Comparison of ENCODE assay signal across 2 worm cellular contexts in the genomic region with DNA sequence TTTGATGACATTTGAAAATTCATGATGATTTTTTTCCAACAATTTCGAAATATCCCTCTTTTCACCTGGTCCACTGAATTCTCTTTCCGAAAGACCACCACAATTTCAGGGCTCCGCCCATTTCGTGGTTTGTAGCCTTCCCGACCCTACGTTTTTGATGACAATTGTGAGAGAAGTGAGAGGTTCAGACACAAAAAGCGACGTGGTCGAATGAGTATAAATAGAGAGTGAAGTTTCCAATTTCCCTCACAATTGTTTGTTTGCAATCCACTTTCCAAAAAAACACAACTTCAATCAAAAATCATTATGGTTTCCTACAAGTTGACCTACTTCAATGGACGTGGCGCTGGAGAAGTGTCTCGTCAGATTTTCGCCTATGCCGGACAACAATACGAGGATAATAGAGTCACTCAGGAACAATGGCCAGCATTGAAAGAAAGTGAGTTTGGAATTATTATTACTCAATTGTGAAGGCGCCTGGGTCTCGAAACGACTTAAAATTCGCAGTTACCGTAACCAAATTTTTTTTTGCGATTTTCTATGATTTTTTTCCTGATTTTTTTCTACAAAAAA.
TF ChIP-seq lines count a peak whose summit lies in the region.

A gene (plus strand): TSS at position 246 of the 573 bp plus-strand sequence.

TF ChIP-seq in whole organism, L1 larva, 84 proteins besides CTCF, POLR2A, EP300 and RAD21 (continued from another document):
- TF ChIP-seq lin-13 (GFP tag; optimal IDR thresholded peaks at IDR 0.05; lab: Kevin White, UChicago) (no peak), xbp-1 (tag; optimal IDR thresholded peaks at IDR 0.05; lab: Kevin White, UChicago) (peak; percentile 27), fkh-4 (tag; optimal IDR thresholded peaks at IDR 0.05; lab: Kevin White, UChicago; ENCODE audit: borderline replicate concordance) (no peak), nhr-77 (tag; optimal IDR thresholded peaks at IDR 0.05; lab: Kevin White, UChicago) (peak; percentile 54), mep-1 (tag; optimal IDR thresholded peaks at IDR 0.05; lab: Kevin White, UChicago) (peak; percentile 55), jun-1 (tag; optimal IDR thresholded peaks at IDR 0.05; lab: Kevin White, UChicago) (no peak), lir-3 (tag; optimal IDR thresholded peaks at IDR 0.05; lab: Kevin White, UChicago; ENCODE audit: poor library complexity) (no peak), lin-39 (tag; optimal IDR thresholded peaks at IDR 0.05; lab: Kevin White, UChicago) (no peak), dpl-1 (GFP tag; optimal IDR thresholded peaks at IDR 0.05; lab: Kevin White, UChicago) (peak; percentile 15 to 28 (median 18)), aly-2 (tag; optimal IDR thresholded peaks at IDR 0.05; lab: Kevin White, UChicago) (no peak), ceh-63 (GFP tag; optimal IDR thresholded peaks at IDR 0.05; lab: Kevin White, UChicago) (no peak), alr-1 (tag; optimal IDR thresholded peaks at IDR 0.05; lab: Kevin White, UChicago; ENCODE audit: borderline replicate concordance) (no peak), rnt-1 (tag; optimal IDR thresholded peaks at IDR 0.05; lab: Kevin White, UChicago) (peak; percentile 71), unc-130 (tag; optimal IDR thresholded peaks at IDR 0.05; lab: Kevin White, UChicago) (no peak), nhr-19 (GFP tag; conservative IDR thresholded peaks at IDR 0.05; lab: Robert Waterston, UW) (peak; percentile 19; the same call in 1 of the 2 replicates), efl-1 (optimal IDR thresholded peaks at IDR 0.05; lab: Kevin White, UChicago) (peak; percentile 51 to 59), efl-1 (GFP tag; optimal IDR thresholded peaks at IDR 0.05 in 1 of 2; lab: Kevin White, UChicago) (peak; percentile 50 to 91), ztf-4 (tag; optimal IDR thresholded peaks at IDR 0.05; lab: Kevin White, UChicago) (no peak), unc-98 (GFP tag; IDR thresholded peaks at IDR 0.05; lab: Robert Waterston, UW) (no peak), unc-30 (tag; optimal IDR thresholded peaks at IDR 0.05; lab: Kevin White, UChicago) (no peak), vab-15 (tag; optimal IDR thresholded peaks at IDR 0.05; lab: Kevin White, UChicago) (no peak), zip-4 (GFP tag; optimal IDR thresholded peaks at IDR 0.05; lab: Kevin White, UChicago) (peak; percentile 41), zag-1 (tag; optimal IDR thresholded peaks at IDR 0.05; lab: Kevin White, UChicago) (no peak), nhr-85 (tag; lab: Kevin White, UChicago) (peak; percentile 84), fkh-8 (tag; optimal IDR thresholded peaks at IDR 0.05; lab: Kevin White, UChicago) (peak; percentile 59), nhr-11 (tag; optimal IDR thresholded peaks at IDR 0.05; lab: Kevin White, UChicago) (peak; percentile 40), irx-1 (tag; optimal IDR thresholded peaks at IDR 0.05; lab: Kevin White, UChicago) (peak; percentile 3), snu-23 (GFP tag; optimal IDR thresholded peaks at IDR 0.05; lab: Kevin White, UChicago) (peak; percentile 67), fos-1 (tag; optimal IDR thresholded peaks at IDR 0.05; lab: Kevin White, UChicago) (no peak), dsc-1 (tag; optimal IDR thresholded peaks at IDR 0.05; lab: Kevin White, UChicago) (no peak), C34B4.2 (tag; optimal IDR thresholded peaks at IDR 0.05; lab: Kevin White, UChicago) (no peak), snpc-4 (tag; optimal IDR thresholded peaks at IDR 0.05; lab: Kevin White, UChicago) (no peak), nhr-12 (tag; optimal IDR thresholded peaks at IDR 0.05; lab: Kevin White, UChicago) (no peak), pax-3 (tag; optimal IDR thresholded peaks at IDR 0.05; lab: Kevin White, UChicago) (no peak), hpl-2 (GFP tag; optimal IDR thresholded peaks at IDR 0.05; lab: Kevin White, UChicago) (no peak), ets-5 (GFP tag; IDR thresholded peaks at IDR 0.05; lab: Robert Waterston, UW) (no peak), ceh-82 (tag; optimal IDR thresholded peaks at IDR 0.05; lab: Kevin White, UChicago) (peak; percentile 10 to 50 (median 29)), sox-4 (tag; optimal IDR thresholded peaks at IDR 0.05; lab: Kevin White, UChicago) (no peak), elt-3 (tag; optimal IDR thresholded peaks at IDR 0.05; lab: Kevin White, UChicago) (no peak), ceh-90 (tag; optimal IDR thresholded peaks at IDR 0.05; lab: Kevin White, UChicago) (no peak), ztf-11 (tag; optimal IDR thresholded peaks at IDR 0.05; lab: Kevin White, UChicago) (no peak), nhr-71 (tag; optimal IDR thresholded peaks at IDR 0.05; lab: Kevin White, UChicago) (peak; percentile 79), egl-27 (tag; optimal IDR thresholded peaks at IDR 0.05; lab: Kevin White, UChicago) (peak in 1 of 2 experiments; percentile 13), aha-1 (tag; optimal IDR thresholded peaks at IDR 0.05; lab: Kevin White, UChicago) (no peak), nhr-20 (tag; optimal IDR thresholded peaks at IDR 0.05; lab: Kevin White, UChicago) (peak; percentile 68), ceh-8 (GFP tag; optimal IDR thresholded peaks at IDR 0.05; lab: Kevin White, UChicago) (no peak), hlh-4 (tag; optimal IDR thresholded peaks at IDR 0.05; lab: Kevin White, UChicago) (no peak), lsy-2 (tag; optimal IDR thresholded peaks at IDR 0.05; lab: Kevin White, UChicago) (peak; percentile 36 to 60)

TF ChIP-seq in whole organism, L2 larva, 48 proteins besides CTCF, POLR2A, EP300 and RAD21 (continued from another document):
- TF ChIP-seq sma-9 (GFP tag; optimal IDR thresholded peaks at IDR 0.05; lab: Kevin White, UChicago) (peak; percentile 75), sma-9 (tag; optimal IDR thresholded peaks at IDR 0.05; lab: Kevin White, UChicago) (no peak), alr-1 (tag; optimal IDR thresholded peaks at IDR 0.05; lab: Kevin White, UChicago) (no peak), lin-13 (GFP tag; optimal IDR thresholded peaks at IDR 0.05; lab: Kevin White, UChicago) (no peak), ceh-16 (tag; optimal IDR thresholded peaks at IDR 0.05; lab: Kevin White, UChicago) (no peak), mab-5 (tag; optimal IDR thresholded peaks at IDR 0.05; lab: Kevin White, UChicago) (no peak), dmd-4 (tag; optimal IDR thresholded peaks at IDR 0.05; lab: Kevin White, UChicago) (no peak), nhr-11 (tag; optimal IDR thresholded peaks at IDR 0.05; lab: Kevin White, UChicago) (peak; percentile 5), nhr-10 (tag; optimal IDR thresholded peaks at IDR 0.05; lab: Kevin White, UChicago) (no peak)
